Worm (Caenorhabditis elegans): ENCODE data around the gene F55H2.8.

F55H2.8 gene

DNA sequence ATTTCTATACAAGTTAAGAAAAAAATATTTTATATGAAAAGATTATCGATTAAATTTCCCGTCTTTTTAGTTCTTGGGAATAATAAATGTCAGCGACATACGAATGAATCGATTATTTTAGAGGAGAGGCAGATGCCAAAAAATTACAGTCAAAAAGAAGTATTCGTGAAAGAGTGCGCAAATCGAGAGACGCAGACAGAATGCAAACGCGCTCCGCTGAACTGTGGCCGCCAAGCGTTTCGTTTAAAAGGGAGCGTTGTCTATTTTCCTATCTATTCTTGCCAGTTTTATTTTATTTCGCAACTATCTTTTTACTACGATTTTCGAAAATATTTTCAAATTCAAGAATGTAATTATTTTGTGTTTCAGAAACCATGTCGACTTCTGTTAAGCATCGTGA lies 46.6 kb upstream of the F55H2.8 start, which contains the start of gene baf-1 (continued):
- TF ChIP-seq snpc-4 (tag; optimal IDR thresholded peaks at IDR 0.05) (peak; percentile 76), xbp-1 (tag; optimal IDR thresholded peaks at IDR 0.05) (peak; percentile 65), nhr-90 (tag; optimal IDR thresholded peaks at IDR 0.05; ENCODE audit: poor library complexity) (peak; percentile 77), lin-14 (GFP tag; optimal IDR thresholded peaks at IDR 0.05) (peak; percentile 55), C04F5.9 (tag; optimal IDR thresholded peaks at IDR 0.05) (no peak), dpl-1 (GFP tag; optimal IDR thresholded peaks at IDR 0.05) (peak; percentile 70 to 80 (median 75)), efl-3 (GFP tag; optimal IDR thresholded peaks at IDR 0.05) (no peak), dsc-1 (tag; optimal IDR thresholded peaks at IDR 0.05) (peak; percentile 44), blmp-1 (tag; optimal IDR thresholded peaks at IDR 0.05) (peak; percentile 30), nhr-71 (tag; optimal IDR thresholded peaks at IDR 0.05) (peak; percentile 77), lin-13 (GFP tag; optimal IDR thresholded peaks at IDR 0.05) (peak; percentile 58), nhr-77 (tag; optimal IDR thresholded peaks at IDR 0.05) (peak; percentile 39), tbx-2 (tag; optimal IDR thresholded peaks at IDR 0.05) (peak; percentile 60), ets-5 (GFP tag; IDR thresholded peaks at IDR 0.05) (no peak), mab-9 (GFP tag; IDR thresholded peaks at IDR 0.05) (no peak), tlp-1 (tag; optimal IDR thresholded peaks at IDR 0.05) (no peak), unc-130 (tag; optimal IDR thresholded peaks at IDR 0.05) (peak; percentile 12), nhr-12 (tag; optimal IDR thresholded peaks at IDR 0.05) (no peak), zag-1 (tag; optimal IDR thresholded peaks at IDR 0.05) (no peak), sptf-1 (tag; optimal IDR thresholded peaks at IDR 0.05) (no peak), aha-1 (tag; optimal IDR thresholded peaks at IDR 0.05) (no peak), skn-1 (tag; optimal IDR thresholded peaks at IDR 0.05) (peak; percentile 81), snu-23 (GFP tag; optimal IDR thresholded peaks at IDR 0.05) (peak; percentile 60)

ce11 chrIII:9467857-9468256 lies 45.8 kb upstream of the F55H2.8 start, which contains the start of gene tag-342:
Gene tag-342 (plus strand): TSS chrIII:9468157.
- no peak for TF ChIP-seq elt-3 (tag; optimal IDR thresholded peaks at IDR 0.05)
- TF ChIP-seq fkh-4 (tag; optimal IDR thresholded peaks at IDR 0.05; ENCODE audit: borderline replicate concordance), result no peak
- TF ChIP-seq aly-2 (tag; optimal IDR thresholded peaks at IDR 0.05), result no peak
- no peak for TF ChIP-seq unc-98 (GFP tag; IDR thresholded peaks at IDR 0.05)
- no peak for TF ChIP-seq F16B12.6 (tag; optimal IDR thresholded peaks at IDR 0.05)
- no peak for TF ChIP-seq sptf-1 (tag; optimal IDR thresholded peaks at IDR 0.05)
- TF ChIP-seq grh-1 (GFP tag; IDR thresholded peaks at IDR 0.05), result no peak
- TF ChIP-seq lin-13 (GFP tag; optimal IDR thresholded peaks at IDR 0.05), result no peak
- no peak for TF ChIP-seq skn-1 (tag; optimal IDR thresholded peaks at IDR 0.05)
- TF ChIP-seq mep-1 (tag; optimal IDR thresholded peaks at IDR 0.05), result no peak
- no peak for TF ChIP-seq mef-2 (tag; optimal IDR thresholded peaks at IDR 0.05)
- no peak for TF ChIP-seq nhr-28 (tag; optimal IDR thresholded peaks at IDR 0.05)
- no peak for TF ChIP-seq tlp-1 (tag; optimal IDR thresholded peaks at IDR 0.05)
- no peak for TF ChIP-seq pag-3 (tag; optimal IDR thresholded peaks at IDR 0.05; ENCODE audit: borderline replicate concordance, insufficient read depth)
- no peak for TF ChIP-seq lin-14 (GFP tag; optimal IDR thresholded peaks at IDR 0.05)
- no peak for TF ChIP-seq sox-4 (tag; optimal IDR thresholded peaks at IDR 0.05)

- TF ChIP-seq C04F5.9 (tag; optimal IDR thresholded peaks at IDR 0.05) (no peak), ceh-63 (GFP tag; optimal IDR thresholded peaks at IDR 0.05) (no peak), egl-27 (tag; optimal IDR thresholded peaks at IDR 0.05) (no peak), lin-35 (GFP tag; optimal IDR thresholded peaks at IDR 0.05) (no peak), unc-62 (GFP tag; optimal IDR thresholded peaks at IDR 0.05) (no peak), swsn-7 (tag; optimal IDR thresholded peaks at IDR 0.05) (no peak)
These were observed 41.7 kb upstream of the F55H2.8 start for ce11 chrIII:9471996-9472395.

- TF ChIP-seq nhr-47 (tag; optimal IDR thresholded peaks at IDR 0.05) (no peak), hlh-17 (GFP tag; optimal IDR thresholded peaks at IDR 0.05; ENCODE audit: borderline replicate concordance) (no peak), C16A3.4 (tag; optimal IDR thresholded peaks at IDR 0.05) (no peak), tlp-1 (tag; optimal IDR thresholded peaks at IDR 0.05) (no peak), rnt-1 (tag; optimal IDR thresholded peaks at IDR 0.05) (no peak), nhr-28 (tag; optimal IDR thresholded peaks at IDR 0.05) (no peak), xbp-1 (tag; optimal IDR thresholded peaks at IDR 0.05) (no peak), efl-3 (GFP tag; optimal IDR thresholded peaks at IDR 0.05) (no peak), tbx-2 (tag; optimal IDR thresholded peaks at IDR 0.05) (no peak), mab-9 (GFP tag; IDR thresholded peaks at IDR 0.05) (no peak), jun-1 (tag; optimal IDR thresholded peaks at IDR 0.05) (no peak), sptf-1 (tag; optimal IDR thresholded peaks at IDR 0.05) (no peak), nhr-237 (tag; optimal IDR thresholded peaks at IDR 0.05) (no peak)
These were observed 41.2 kb upstream of the F55H2.8 start for ce11 chrIII:9472464-9472863.

All from whole organism, L1 larva.